Fruit fly (Drosophila melanogaster) whole organism, pupa: ENCODE data around the gene Cdc5.

ENCODE experiments used
- CG12605 ChIP-seq: fragments of 200-800 bp; sonication (Bioruptor generic); IDR thresholded peaks from 2 replicates; pipeline ENCODE4 v1.3.6; 2022; ENCODE audit warnings: missing biosample characterization, missing genetic modification characterization
- CG14655 ChIP-seq: fragments of 200-800 bp; sonication (Bioruptor generic); optimal IDR thresholded peaks from 3 replicates; lab custom pipeline; 2017; ENCODE audit warnings: mild to moderate bottlenecking, missing biosample characterization, missing genetic modification reagents, missing genetic modification characterization
- CG17806 ChIP-seq: fragments of 200-800 bp; sonication (Bioruptor generic); optimal IDR thresholded peaks from 2 replicates; lab custom pipeline; 2018; ENCODE audit warnings: missing biosample characterization, mild to moderate bottlenecking, missing genetic modification characterization, moderate library complexity
- CG4496 ChIP-seq: fragments of 200-800 bp; sonication (Bioruptor generic); IDR thresholded peaks from 3 replicates; pipeline ENCODE4 v1.3.6; 2022; ENCODE audit warnings: missing biosample characterization, missing genetic modification characterization
- CG8159 ChIP-seq: fragments of 200-800 bp; sonication (Bioruptor generic); optimal IDR thresholded peaks from 3 replicates; lab custom pipeline; 2018; ENCODE audit warnings: missing biosample characterization, mild to moderate bottlenecking, missing genetic modification characterization, moderate library complexity
- CG9948 ChIP-seq: fragments of 200-800 bp; sonication (Bioruptor generic); optimal IDR thresholded peaks from 2 replicates; lab custom pipeline; 2018; ENCODE audit warnings: missing biosample characterization, mild to moderate bottlenecking, missing genetic modification characterization, moderate library complexity
- D1 ChIP-seq: fragments of 200-800 bp; sonication (Bioruptor generic); optimal IDR thresholded peaks from 2 replicates; lab custom pipeline; 2018; ENCODE audit warnings: missing biosample characterization, mild to moderate bottlenecking, missing genetic modification characterization, moderate library complexity
- Ets98B ChIP-seq: fragments of 200-800 bp; sonication (Bioruptor generic); IDR thresholded peaks from 2 replicates; pipeline ENCODE4 v1.3.6; 2022; ENCODE audit warnings: missing biosample characterization, missing genetic modification characterization
- Pif1A ChIP-seq: fragments of 200-800 bp; sonication (Bioruptor generic); optimal IDR thresholded peaks from 3 replicates; lab custom pipeline; 2016; ENCODE audit warnings: missing biosample characterization, missing genetic modification characterization
- Pif1B ChIP-seq: fragments of 200-800 bp; sonication (Bioruptor generic); optimal IDR thresholded peaks from 3 replicates; lab custom pipeline; 2016; ENCODE audit warnings: missing biosample characterization, missing genetic modification characterization
- Snoo ChIP-seq: fragments of 200-800 bp; sonication (Bioruptor generic); optimal IDR thresholded peaks from 3 replicates; lab custom pipeline; 2017; ENCODE audit warnings: missing biosample characterization, mild to moderate bottlenecking, missing genetic modification characterization, inconsistent platforms
- rn ChIP-seq: fragments of 200-800 bp; sonication (Bioruptor generic); IDR thresholded peaks from 2 replicates; pipeline ENCODE4 v1.3.6; 2022; ENCODE audit warnings: missing biosample characterization, missing genetic modification characterization

- TF ChIP-seq Pif1B (GFP tag; lab: Kevin White, UChicago), result no peak
- TF ChIP-seq Snoo (tag; lab: Kevin White, UChicago), result no peak
- TF ChIP-seq rn (GFP tag; lab: Robert Waterston, UW), result no peak
- TF ChIP-seq CG4496 (GFP tag; lab: Robert Waterston, UW), result no peak
- TF ChIP-seq CG17806 (tag; lab: Kevin White, UChicago), result no peak
- TF ChIP-seq Ets98B, result no peak
- TF ChIP-seq CG12605, result no peak
- no peak for TF ChIP-seq CG9948
- no peak for TF ChIP-seq Pif1A (GFP tag; lab: Kevin White, UChicago)
- no peak for TF ChIP-seq D1
- TF ChIP-seq CG14655 (GFP tag; lab: Kevin White, UChicago), result no peak
- no peak for TF ChIP-seq CG8159 (tag; lab: Kevin White, UChicago)
Observed at dm6 chr3L:380886-381546, 19.8 kb upstream of the Cdc5 start.
